Fruit fly (Drosophila melanogaster): ENCODE data around the gene Trissin.

DNA sequence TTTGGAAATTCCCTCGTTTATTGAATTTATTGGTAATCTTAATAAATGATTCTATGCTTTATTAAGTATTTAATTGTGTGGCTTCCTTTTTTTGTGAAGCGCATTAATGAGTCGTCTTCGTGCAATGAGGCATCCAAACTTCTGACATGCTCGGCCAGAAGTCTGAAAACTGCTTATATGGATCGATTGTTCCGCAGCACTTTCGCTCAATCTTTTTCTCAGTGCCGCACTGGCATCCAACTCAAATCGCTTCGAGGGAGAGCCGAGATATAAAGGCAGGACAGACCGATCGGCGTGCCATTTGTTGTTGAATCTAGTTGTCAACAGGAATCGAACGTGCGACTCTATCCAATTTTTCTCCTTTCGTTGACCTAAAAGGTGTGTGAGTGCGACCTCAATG is 45.5 kb downstream of the Trissin start, which contains the start of gene Act88F:
- TF ChIP-seq sob (GFP tag; IDR thresholded peaks at IDR 0.05): no peak
- no peak for TF ChIP-seq CG6654 (GFP tag; optimal IDR thresholded peaks at IDR 0.05)
- TF ChIP-seq tin (GFP tag; optimal IDR thresholded peaks at IDR 0.05): no peak
- TF ChIP-seq bigmax (GFP tag; optimal IDR thresholded peaks at IDR 0.05): no peak
- no peak for TF ChIP-seq zen2 (GFP tag; IDR thresholded peaks at IDR 0.05; ENCODE audit: partially characterized antibody)
- no peak for TF ChIP-seq CG9727 (GFP tag; optimal IDR thresholded peaks at IDR 0.05)
- TF ChIP-seq ttk (GFP tag; IDR thresholded peaks at IDR 0.05): no peak
- no peak for TF ChIP-seq hbn (GFP tag; IDR thresholded peaks at IDR 0.05; ENCODE audit: partially characterized antibody)
- no peak for TF ChIP-seq ind (GFP tag; optimal IDR thresholded peaks at IDR 0.05)
- TF ChIP-seq Sox102F (GFP tag; optimal IDR thresholded peaks at IDR 0.05): no peak
- no peak for TF ChIP-seq knrl (GFP tag; IDR thresholded peaks at IDR 0.05; ENCODE audit: partially characterized antibody)
- no peak for TF ChIP-seq Asciz (GFP tag; optimal IDR thresholded peaks at IDR 0.05)
- TF ChIP-seq CG6175 (GFP tag; IDR thresholded peaks at IDR 0.05): no peak
- TF ChIP-seq Vsx1 (GFP tag; optimal IDR thresholded peaks at IDR 0.05): no peak
